Worm (Caenorhabditis elegans) whole organism, young adult: ENCODE data around the gene zig-13.

ENCODE experiments used
- F37B4.10 ChIP-seq: fragments of 200-800 bp; sonication (Bioruptor generic); IDR thresholded peaks from 2 replicates; pipeline ENCODE4 v1.3.6; 2022; ENCODE audit warnings: missing genetic modification characterization, missing compliant biosample characterization
- F57C9.4 ChIP-seq: sonication (generic microtip); optimal IDR thresholded peaks from 2 replicates; lab custom pipeline; 2017; ENCODE audit warnings: mild to moderate bottlenecking, missing genetic modification characterization, missing compliant biosample characterization
- Y53F4B.3 ChIP-seq: fragments of 200-800 bp; sonication (Bioruptor generic); IDR thresholded peaks from 2 replicates; pipeline ENCODE4 v1.3.6; 2022; ENCODE audit warnings: missing genetic modification reagents, missing genetic modification characterization, missing compliant biosample characterization
- Y56A3A.18 ChIP-seq: fragments of 200-800 bp; sonication (Bioruptor generic); IDR thresholded peaks from 2 replicates; pipeline ENCODE4 v1.3.6; 2022; ENCODE audit warnings: missing genetic modification reagents, missing genetic modification characterization, missing compliant biosample characterization
- nhr-179 ChIP-seq: sonication (generic microtip); optimal IDR thresholded peaks from 2 replicates; lab custom pipeline; 2016; ENCODE audit warnings: mild to moderate bottlenecking, missing genetic modification characterization, missing compliant biosample characterization

DNA sequence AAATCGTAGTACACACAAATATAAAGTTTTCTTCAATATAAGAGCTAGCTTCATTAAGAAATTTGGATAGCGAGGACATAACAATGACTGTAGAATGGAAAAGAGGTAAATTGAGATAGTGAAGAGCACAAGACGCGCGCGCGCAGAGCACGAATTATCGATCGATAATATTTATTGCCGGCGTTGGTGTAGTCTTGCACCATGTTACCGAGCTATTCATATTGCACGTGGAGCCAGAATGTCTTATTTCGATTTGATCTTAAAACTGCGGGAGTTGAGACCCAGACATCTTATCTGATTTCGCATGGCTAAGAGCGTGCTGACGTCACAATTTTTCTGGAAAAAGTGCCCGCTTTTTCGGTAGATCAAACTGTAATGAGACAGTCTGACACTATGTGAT, 12.9 kb upstream of the zig-13 start, which contains the start of gene F40G9.18:
- TF ChIP-seq F37B4.10 = no peak
- no peak for TF ChIP-seq Y56A3A.18
- no peak for TF ChIP-seq F57C9.4
- TF ChIP-seq Y53F4B.3 (GFP tag; lab: Robert Waterston, UW) = no peak
- no peak for TF ChIP-seq nhr-179 (tag; lab: Kevin White, UChicago)
